Worm (Caenorhabditis elegans) whole organism, young adult: ENCODE data around the gene C16C4.1.
"Not testable (repeated sequence)": the region's sequence is repeated elsewhere in the genome, so short reads cannot be mapped to it uniquely, and the experiment has no call there.

Experiments used
- B0019.2 ChIP-seq: fragments of 200-800 bp; sonication (Bioruptor generic); conservative IDR thresholded peaks from 2 replicates; pipeline ENCODE4 v1.3.6; 2022; ENCODE audit warnings: missing genetic modification reagents, missing genetic modification characterization, missing compliant biosample characterization
- B0035.1 ChIP-seq: sonication (generic microtip); optimal IDR thresholded peaks from 2 replicates; lab custom pipeline; 2016; ENCODE audit warnings: missing genetic modification characterization, mild to moderate bottlenecking, missing compliant biosample characterization, missing genotype, missing genetic modification reagents
- C06A6.2 ChIP-seq: fragments of 200-800 bp; sonication (Bioruptor generic); conservative IDR thresholded peaks from 2 replicates; pipeline ENCODE4 v1.3.6; 2022; ENCODE audit warnings: missing genetic modification characterization, missing compliant biosample characterization
- D2030.7 ChIP-seq: fragments of 200-800 bp; sonication (Bioruptor generic); IDR thresholded peaks from 2 replicates; pipeline ENCODE4 v1.3.6; 2022; ENCODE audit warnings: missing genetic modification reagents, missing genetic modification characterization, missing compliant biosample characterization
- F22D6.2 ChIP-seq: sonication (generic microtip); optimal IDR thresholded peaks from 2 replicates; lab custom pipeline; 2016; ENCODE audit warnings: mild to moderate bottlenecking, missing genetic modification characterization, missing compliant biosample characterization
- F23B12.7 ChIP-seq: sonication (generic microtip); optimal IDR thresholded peaks from 2 replicates; lab custom pipeline; 2017; ENCODE audit warnings: missing genetic modification characterization, mild to moderate bottlenecking, missing compliant biosample characterization, antibody characterized with exemption, moderate library complexity; ENCODE audit not compliant: insufficient read depth
- F33H1.4 ChIP-seq: fragments of 200-800 bp; sonication (Bioruptor generic); IDR thresholded peaks from 2 replicates; pipeline ENCODE4 v1.3.6; 2022; ENCODE audit warnings: missing genetic modification reagents, missing genetic modification characterization, missing compliant biosample characterization
- T07F8.4 ChIP-seq: sonication (generic microtip); optimal IDR thresholded peaks from 2 replicates; lab custom pipeline; 2016; ENCODE audit warnings: mild to moderate bottlenecking, missing genetic modification characterization, moderate library complexity, missing compliant biosample characterization
- Y53F4B.3 ChIP-seq: fragments of 200-800 bp; sonication (Bioruptor generic); IDR thresholded peaks from 2 replicates; pipeline ENCODE4 v1.3.6; 2022; ENCODE audit warnings: missing genetic modification reagents, missing genetic modification characterization, missing compliant biosample characterization
- akir-1 ChIP-seq: fragments of 200-800 bp; sonication (Bioruptor generic); optimal IDR thresholded peaks from 2 replicates; lab custom pipeline; 2018; ENCODE audit warnings: mild to moderate bottlenecking, missing genetic modification characterization, moderate library complexity, missing compliant biosample characterization
- aptf-3 ChIP-seq: fragments of 200-800 bp; sonication (Bioruptor generic); IDR thresholded peaks from 2 replicates; pipeline ENCODE4 v1.3.6; 2022; ENCODE audit warnings: missing genetic modification characterization, missing compliant biosample characterization
- ceh-27 ChIP-seq: fragments of 200-800 bp; sonication (Bioruptor generic); optimal IDR thresholded peaks from 2 replicates; lab custom pipeline; 2018; ENCODE audit warnings: mild to moderate bottlenecking, missing genetic modification characterization, moderate library complexity, missing compliant biosample characterization
- die-1 ChIP-seq: sonication (generic microtip); optimal IDR thresholded peaks from 2 replicates; lab custom pipeline; 2016; ENCODE audit warnings: missing genotype, mild to moderate bottlenecking, missing genetic modification characterization, missing compliant biosample characterization
- dpl-1 ChIP-seq: fragments of 150-350 bp; optimal IDR thresholded peaks from 2 replicates; lab custom pipeline; 2014; ENCODE audit warnings: missing biosample characterization, missing genetic modification reagents, missing genetic modification characterization
- gei-17 ChIP-seq: fragments of 200-800 bp; sonication (Bioruptor generic); optimal IDR thresholded peaks from 2 replicates; lab custom pipeline; 2018; ENCODE audit warnings: mild to moderate bottlenecking, missing genetic modification characterization, missing compliant biosample characterization
- hmg-1.2 ChIP-seq: fragments of 200-800 bp; sonication (Bioruptor generic); IDR thresholded peaks from 2 replicates; pipeline ENCODE4 v1.3.6; 2022; ENCODE audit warnings: missing genetic modification reagents, missing genetic modification characterization, missing compliant biosample characterization
- hsf-1 ChIP-seq: fragments of 200-800 bp; sonication (Bioruptor generic); IDR thresholded peaks from 2 replicates; pipeline ENCODE4 v1.3.6; 2022; ENCODE audit warnings: missing genetic modification reagents, missing genetic modification characterization, missing compliant biosample characterization
- lag-1 ChIP-seq: fragments of 200-800 bp; sonication (Bioruptor generic); IDR thresholded peaks from 2 replicates; pipeline ENCODE4 v1.3.6; 2022; ENCODE audit warnings: missing genetic modification reagents, missing genetic modification characterization, missing compliant biosample characterization
- lin-40 ChIP-seq: sonication (generic microtip); optimal IDR thresholded peaks from 2 replicates; lab custom pipeline; 2016; ENCODE audit warnings: missing genetic modification characterization, mild to moderate bottlenecking, missing compliant biosample characterization, missing genotype, missing genetic modification reagents
- mcd-1 ChIP-seq: fragments of 200-800 bp; sonication (Bioruptor generic); IDR thresholded peaks from 2 replicates; pipeline ENCODE4 v1.3.6; 2022; ENCODE audit warnings: missing genetic modification reagents, missing genetic modification characterization, missing compliant biosample characterization
- mxl-1 ChIP-seq: sonication (generic microtip); optimal IDR thresholded peaks from 2 replicates; lab custom pipeline; 2016; ENCODE audit warnings: missing genetic modification characterization, missing compliant biosample characterization
- nfyb-1 ChIP-seq: fragments of 200-800 bp; sonication (Bioruptor generic); IDR thresholded peaks from 2 replicates; pipeline ENCODE4 v1.3.6; 2022; ENCODE audit warnings: missing genetic modification reagents, missing genetic modification characterization, missing compliant biosample characterization
- nhr-80 ChIP-seq: sonication (generic microtip); optimal IDR thresholded peaks from 2 replicates; lab custom pipeline; 2016; ENCODE audit warnings: missing genetic modification characterization, missing compliant biosample characterization
- rec-8 ChIP-seq, 2 experiments: sonication (generic microtip); optimal IDR thresholded peaks; 2 replicates each; lab custom pipeline; 2016; ENCODE audit warnings: mild to moderate bottlenecking in 2 of 2, missing genetic modification characterization in 2 of 2, missing genetic modification reagents in 2 of 2, missing genotype in 2 of 2, missing biosample characterization in 1 of 2, missing compliant biosample characterization in 1 of 2, moderate library complexity in 1 of 2
- snpc-1.3 ChIP-seq: sonication (generic microtip); optimal IDR thresholded peaks from 2 replicates; lab custom pipeline; 2017; ENCODE audit warnings: missing genetic modification characterization, mild to moderate bottlenecking, missing compliant biosample characterization, antibody characterized with exemption, moderate library complexity, missing genotype, missing genetic modification reagents; ENCODE audit not compliant: insufficient read depth
- somi-1 ChIP-seq: fragments of 200-800 bp; sonication (Bioruptor generic); optimal IDR thresholded peaks from 2 replicates; lab custom pipeline; 2018; ENCODE audit warnings: mild to moderate bottlenecking, missing genetic modification characterization, missing compliant biosample characterization
- sptf-2 ChIP-seq: fragments of 200-800 bp; sonication (Bioruptor generic); optimal IDR thresholded peaks from 2 replicates; lab custom pipeline; 2018; ENCODE audit warnings: mild to moderate bottlenecking, missing genetic modification characterization, missing compliant biosample characterization
- ztf-18 ChIP-seq: sonication (generic microtip); optimal IDR thresholded peaks from 2 replicates; lab custom pipeline; 2016; ENCODE audit warnings: missing genotype, mild to moderate bottlenecking, missing genetic modification characterization, missing compliant biosample characterization
- ztf-25 ChIP-seq: fragments of 200-800 bp; sonication (Bioruptor generic); IDR thresholded peaks from 2 replicates; pipeline ENCODE4 v1.3.6; 2022; ENCODE audit warnings: missing genetic modification reagents, missing genetic modification characterization, missing compliant biosample characterization

C16C4.1 gene

ce11 chrII:1861285-1861793 is 32.7 kb upstream of the C16C4.1 start, which contains the start of gene C16C4.18:
Gene C16C4.18, minus strand, starts transcription at chrII:1861335.
- peak; percentile 44; the same call in 1 of the 2 replicates for TF ChIP-seq D2030.7 (GFP tag; lab: Robert Waterston, UW)
- TF ChIP-seq mcd-1 (GFP tag; lab: Robert Waterston, UW), result peak; percentile 67; the same call in 1 of the 2 replicates
- TF ChIP-seq hmg-1.2 (GFP tag; lab: Robert Waterston, UW), result peak; percentile 96

ce11 chrII:1862334-1862733 is 31.7 kb upstream of the C16C4.1 start, which contains the start of gene fbxb-98:
Gene fbxb-98, plus strand, starts transcription at chrII:1862634.
- TF ChIP-seq die-1 (tag; lab: Kevin White, UChicago); dpl-1; F33H1.4: not testable (repeated sequence)

- no peak for TF ChIP-seq rec-8 (tag; optimal IDR thresholded peaks at IDR 0.05; lab: Kevin White, UChicago)
- no peak for TF ChIP-seq akir-1 (GFP tag; lab: Kevin White, UChicago)
- TF ChIP-seq somi-1 (GFP tag; lab: Kevin White, UChicago), result no peak
- TF ChIP-seq ceh-27 (GFP tag; lab: Kevin White, UChicago), result no peak
- TF ChIP-seq snpc-1.3 (tag; lab: Kevin White, UChicago), result no peak
- no peak for TF ChIP-seq B0035.1
- no peak for TF ChIP-seq hsf-1 (GFP tag; lab: Robert Waterston, UW)
- TF ChIP-seq B0019.2, result no peak
- no peak for TF ChIP-seq mxl-1
- TF ChIP-seq T07F8.4, result no peak
- TF ChIP-seq gei-17, result no peak
- TF ChIP-seq Y53F4B.3 (GFP tag; lab: Robert Waterston, UW), result no peak
- TF ChIP-seq C06A6.2 (GFP tag; lab: Robert Waterston, UW), result no peak
- no peak for TF ChIP-seq lin-40 (tag; lab: Kevin White, UChicago)
Measured at ce11 chrII:1864278-1864677, 29.7 kb upstream of the C16C4.1 start, which contains the start of gene C16C4.17. Gene C16C4.17, plus strand, starts transcription at chrII:1864578.

ce11 chrII:1865683-1866431 is 28.2 kb upstream of the C16C4.1 start, which contains the start of gene math-15:
Gene math-15, plus strand, starts transcription at chrII:1866381.
- peak; percentile 26 for TF ChIP-seq nhr-80
- TF ChIP-seq F22D6.2, result no peak
- TF ChIP-seq, all 124 proteins: peak for 1

ce11 chrII:1869120-1869519 is 24.9 kb upstream of the C16C4.1 start, which contains the start of gene math-14:
Gene math-14, plus strand, starts transcription at chrII:1869420.
- TF ChIP-seq mcd-1 (GFP tag; lab: Robert Waterston, UW) (no peak), lag-1 (GFP tag; lab: Robert Waterston, UW) (no peak), sptf-2 (no peak), ztf-25 (GFP tag; lab: Robert Waterston, UW) (no peak), ztf-18 (tag; lab: Kevin White, UChicago) (no peak), F23B12.7 (no peak), nhr-80 (peak; percentile 49), nfyb-1 (GFP tag; lab: Robert Waterston, UW) (no peak), aptf-3 (GFP tag; lab: Robert Waterston, UW) (no peak)
